Fruit fly (Drosophila melanogaster) whole organism, adult: ENCODE results near the gene Best4.

Experiments used
- CG11617 ChIP-seq: fragments of 200-800 bp; sonication (Bioruptor generic); optimal IDR thresholded peaks from 2 replicates; lab custom pipeline; 2017; ENCODE audit warnings: mild to moderate bottlenecking, missing biosample characterization, missing genetic modification reagents, missing genetic modification characterization
- CG14711 ChIP-seq: fragments of 200-800 bp; sonication (Bioruptor generic); optimal IDR thresholded peaks from 2 replicates; lab custom pipeline; 2018; ENCODE audit warnings: missing biosample characterization, mild to moderate bottlenecking, missing genetic modification characterization, moderate library complexity
- CG1620 ChIP-seq: fragments of 200-800 bp; sonication (Bioruptor generic); optimal IDR thresholded peaks from 2 replicates; lab custom pipeline; 2016; ENCODE audit warnings: missing biosample characterization, missing genetic modification characterization
- bab1 ChIP-seq: fragments of 200-800 bp; sonication (Bioruptor generic); optimal IDR thresholded peaks from 3 replicates; lab custom pipeline; 2019; ENCODE audit warnings: missing biosample characterization, mild to moderate bottlenecking, missing genetic modification characterization, moderate library complexity
- cic ChIP-seq: fragments of 200-800 bp; sonication (Bioruptor generic); optimal IDR thresholded peaks from 2 replicates; lab custom pipeline; 2017; ENCODE audit warnings: missing biosample characterization, mild to moderate bottlenecking, missing genetic modification characterization, moderate library complexity

- TF ChIP-seq CG11617 (GFP tag; lab: Kevin White, UChicago) (no peak), CG1620 (GFP tag; lab: Kevin White, UChicago) (no peak), cic (GFP tag; lab: Kevin White, UChicago) (no peak), bab1 (GFP tag; lab: Kevin White, UChicago) (no peak), CG14711 (tag; lab: Kevin White, UChicago) (no peak)
Observed at dm6 chr3L:15251759-15252322, 46.9 kb upstream of the Best4 start.
